Worm (Caenorhabditis elegans): ENCODE data around the gene Y38H6C.8.

Y38H6C.8 gene

ce11 chrV:20527493-20527892 is 13.7 kb downstream of the Y38H6C.8 start, which contains the start of gene Y38H6C.13:
Gene Y38H6C.13, plus strand, starts transcription at chrV:20527793.
- TF ChIP-seq ama-1 (optimal IDR thresholded peaks at IDR 0.05) = no peak
- no peak for TF ChIP-seq tbx-11 (GFP tag; IDR thresholded peaks at IDR 0.05)

DNA sequence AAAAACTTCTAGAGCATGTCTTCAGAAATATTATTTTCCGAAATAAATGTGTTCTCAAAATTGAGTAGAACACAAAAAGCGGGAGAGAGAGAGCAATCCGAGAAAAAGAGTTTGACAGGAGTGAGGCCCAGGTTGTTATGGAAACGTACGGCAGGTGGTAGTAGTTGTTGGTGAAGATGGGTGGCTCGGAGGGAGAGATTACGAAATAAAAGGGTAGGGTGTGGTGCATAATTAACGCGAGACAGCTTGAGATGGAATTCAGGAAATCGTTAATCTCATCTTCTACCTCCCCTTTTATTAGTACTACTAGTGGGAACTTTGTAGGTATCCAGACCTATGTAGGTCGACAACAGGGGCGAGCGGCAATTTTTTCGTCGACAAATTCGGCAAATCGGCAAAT is 20.3 kb downstream of the Y38H6C.8 start, which contains the start of gene famh-161:
TSS of gene famh-161 (minus strand) at position 101 of the 400 bp plus-strand sequence.
- no peak for TF ChIP-seq ets-7 (tag; optimal IDR thresholded peaks at IDR 0.05)
- no peak for TF ChIP-seq hmg-4 (GFP tag; optimal IDR thresholded peaks at IDR 0.05)
- TF ChIP-seq sea-1 (GFP tag; conservative IDR thresholded peaks at IDR 0.05) = no peak
- no peak for TF ChIP-seq F13C5.2 (tag; optimal IDR thresholded peaks at IDR 0.05)
- no peak for TF ChIP-seq scrt-1 (GFP tag; IDR thresholded peaks at IDR 0.05)
- TF ChIP-seq tbx-37 (GFP tag; conservative IDR thresholded peaks at IDR 0.05) = no peak
- TF ChIP-seq B0310.2 (tag; optimal IDR thresholded peaks at IDR 0.05) = no peak
- no peak for TF ChIP-seq hmbx-1 (tag; optimal IDR thresholded peaks at IDR 0.05)
- no peak for TF ChIP-seq ceh-13 (GFP tag; optimal IDR thresholded peaks at IDR 0.05)
- TF ChIP-seq hnd-1 (tag; optimal IDR thresholded peaks at IDR 0.05) = no peak

ce11 chrV:20536208-20536607 is 22.4 kb downstream of the Y38H6C.8 start, which contains the start of gene Y38H6C.15:
Gene Y38H6C.15, minus strand, starts transcription at chrV:20536308.
- no peak for TF ChIP-seq tra-4 (tag; optimal IDR thresholded peaks at IDR 0.05)
- TF ChIP-seq ets-7 (tag; optimal IDR thresholded peaks at IDR 0.05) = no peak
- TF ChIP-seq ceh-13 (GFP tag; optimal IDR thresholded peaks at IDR 0.05) = no peak
- no peak for TF ChIP-seq hnd-1 (tag; optimal IDR thresholded peaks at IDR 0.05)
- TF ChIP-seq ama-1 (optimal IDR thresholded peaks at IDR 0.05) = no peak
- TF ChIP-seq B0310.2 (tag; optimal IDR thresholded peaks at IDR 0.05) = no peak
- TF ChIP-seq sea-1 (GFP tag; conservative IDR thresholded peaks at IDR 0.05) = no peak
- TF ChIP-seq scrt-1 (GFP tag; IDR thresholded peaks at IDR 0.05) = no peak

DNA sequence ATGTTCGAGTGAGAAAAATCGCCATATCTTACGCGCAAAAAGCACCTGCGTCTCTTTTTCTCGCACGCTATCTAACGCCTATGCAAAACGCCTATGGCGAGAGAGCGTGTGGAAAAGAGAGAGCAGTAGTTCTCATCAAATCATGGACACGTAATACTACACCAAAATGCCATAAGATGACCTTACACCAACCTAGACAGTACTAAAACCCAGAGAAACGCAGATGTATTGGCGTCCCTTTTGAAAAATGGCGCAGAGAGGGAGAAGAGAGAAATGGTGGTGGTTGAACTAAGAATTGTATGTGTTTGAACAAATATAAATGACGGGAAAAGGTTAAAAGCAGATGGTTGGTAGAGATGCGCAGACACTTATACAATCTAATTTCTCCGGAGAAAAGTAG is 25.3 kb downstream of the Y38H6C.8 start, which contains the start of gene Y38H6C.16:
TSS of gene Y38H6C.16 (minus strand) at position 293 of the 400 bp plus-strand sequence.
- TF ChIP-seq ceh-36 (tag; optimal IDR thresholded peaks at IDR 0.05) (no peak), ets-7 (tag; optimal IDR thresholded peaks at IDR 0.05) (no peak), aly-1 (tag; optimal IDR thresholded peaks at IDR 0.05) (no peak), tbx-37 (GFP tag; conservative IDR thresholded peaks at IDR 0.05) (no peak), ceh-13 (GFP tag; optimal IDR thresholded peaks at IDR 0.05) (no peak), ama-1 (optimal IDR thresholded peaks at IDR 0.05) (no peak), B0310.2 (tag; optimal IDR thresholded peaks at IDR 0.05) (no peak), scrt-1 (GFP tag; IDR thresholded peaks at IDR 0.05) (no peak), hmbx-1 (tag; optimal IDR thresholded peaks at IDR 0.05) (no peak)

- TF ChIP-seq scrt-1 (GFP tag; IDR thresholded peaks at IDR 0.05) (no peak), ceh-13 (GFP tag; optimal IDR thresholded peaks at IDR 0.05) (no peak), pes-1 (GFP tag; IDR thresholded peaks at IDR 0.05) (no peak), sea-1 (GFP tag; conservative IDR thresholded peaks at IDR 0.05) (no peak), B0310.2 (tag; optimal IDR thresholded peaks at IDR 0.05) (no peak), tbx-11 (GFP tag; IDR thresholded peaks at IDR 0.05) (no peak), ceh-36 (tag; optimal IDR thresholded peaks at IDR 0.05) (no peak), ama-1 (optimal IDR thresholded peaks at IDR 0.05) (no peak), aly-1 (tag; optimal IDR thresholded peaks at IDR 0.05) (no peak), tbx-37 (GFP tag; conservative IDR thresholded peaks at IDR 0.05) (no peak), tra-4 (tag; optimal IDR thresholded peaks at IDR 0.05) (no peak), ets-7 (tag; optimal IDR thresholded peaks at IDR 0.05) (no peak), F13C5.2 (tag; optimal IDR thresholded peaks at IDR 0.05) (no peak), hnd-1 (tag; optimal IDR thresholded peaks at IDR 0.05) (no peak), hmbx-1 (tag; optimal IDR thresholded peaks at IDR 0.05) (no peak)
Measured at ce11 chrV:20544092-20544491, 30.3 kb downstream of the Y38H6C.8 start, which contains the start of gene slc-36.3. Gene slc-36.3, minus strand, starts transcription at chrV:20544192.

ce11 chrV:20544610-20545009 is 30.8 kb downstream of the Y38H6C.8 start:
- TF ChIP-seq tbx-11 (GFP tag; IDR thresholded peaks at IDR 0.05) (no peak), flt-1 (GFP tag; IDR thresholded peaks at IDR 0.05) (no peak), scrt-1 (GFP tag; IDR thresholded peaks at IDR 0.05) (no peak), ama-1 (optimal IDR thresholded peaks at IDR 0.05) (no peak), B0310.2 (tag; optimal IDR thresholded peaks at IDR 0.05) (no peak), hmbx-1 (tag; optimal IDR thresholded peaks at IDR 0.05) (no peak), F13C5.2 (tag; optimal IDR thresholded peaks at IDR 0.05) (no peak), hmg-4 (GFP tag; optimal IDR thresholded peaks at IDR 0.05) (no peak), aly-1 (tag; optimal IDR thresholded peaks at IDR 0.05) (no peak), pes-1 (GFP tag; IDR thresholded peaks at IDR 0.05) (no peak), ceh-36 (tag; optimal IDR thresholded peaks at IDR 0.05) (no peak), tra-4 (tag; optimal IDR thresholded peaks at IDR 0.05) (no peak), sea-1 (GFP tag; conservative IDR thresholded peaks at IDR 0.05) (no peak), ceh-13 (GFP tag; optimal IDR thresholded peaks at IDR 0.05) (no peak), ets-7 (tag; optimal IDR thresholded peaks at IDR 0.05) (no peak), tbx-37 (GFP tag; conservative IDR thresholded peaks at IDR 0.05) (no peak), hnd-1 (tag; optimal IDR thresholded peaks at IDR 0.05) (no peak)

DNA sequence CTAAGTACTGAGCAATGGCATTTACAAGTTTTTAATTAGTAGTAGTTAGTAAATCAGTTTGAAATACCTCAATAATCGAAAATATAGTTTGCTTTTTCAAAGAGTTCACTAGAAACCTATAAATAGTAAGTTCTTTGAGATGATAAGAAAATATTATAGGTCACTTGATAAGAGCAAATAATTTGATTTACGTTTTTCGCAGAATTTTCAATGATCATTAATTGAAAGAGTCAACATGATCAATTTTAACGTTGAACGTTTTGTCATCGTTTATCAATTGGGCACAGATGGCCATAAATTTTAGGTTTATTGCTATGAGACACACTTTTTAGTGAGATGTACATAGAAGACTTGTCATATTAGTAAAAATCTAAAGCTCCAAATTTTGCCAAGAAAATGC is 32.0 kb downstream of the Y38H6C.8 start:
- TF ChIP-seq hnd-1 (tag; optimal IDR thresholded peaks at IDR 0.05) (no peak), tra-4 (tag; optimal IDR thresholded peaks at IDR 0.05) (no peak), ceh-36 (tag; optimal IDR thresholded peaks at IDR 0.05) (no peak), aly-1 (tag; optimal IDR thresholded peaks at IDR 0.05) (no peak), hmbx-1 (tag; optimal IDR thresholded peaks at IDR 0.05) (no peak), scrt-1 (GFP tag; IDR thresholded peaks at IDR 0.05) (no peak), tbx-11 (GFP tag; IDR thresholded peaks at IDR 0.05) (no peak), tbx-37 (GFP tag; conservative IDR thresholded peaks at IDR 0.05) (no peak), ama-1 (optimal IDR thresholded peaks at IDR 0.05) (no peak), F13C5.2 (tag; optimal IDR thresholded peaks at IDR 0.05) (no peak), ets-7 (tag; optimal IDR thresholded peaks at IDR 0.05) (no peak), flt-1 (GFP tag; IDR thresholded peaks at IDR 0.05) (no peak), hmg-4 (GFP tag; optimal IDR thresholded peaks at IDR 0.05) (no peak)

DNA sequence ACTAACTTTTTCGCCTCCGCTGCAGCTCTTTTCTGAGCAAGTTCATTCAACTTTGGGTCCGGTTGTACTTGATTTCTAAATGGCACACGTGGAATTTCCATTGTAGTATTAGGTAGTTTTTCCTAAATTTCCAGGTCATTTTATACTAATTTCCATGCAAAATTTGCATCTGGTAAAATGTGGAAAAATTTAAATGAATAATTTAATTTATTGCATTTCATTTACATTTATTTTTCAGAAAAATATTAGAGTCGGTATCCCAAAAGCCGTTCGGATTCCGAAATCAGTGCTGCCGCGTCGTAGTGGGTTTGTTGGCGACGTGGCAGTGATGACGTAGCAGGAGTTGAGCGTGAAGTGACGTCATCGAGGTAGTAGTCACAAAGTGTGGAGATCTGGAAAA is 33.3 kb downstream of the Y38H6C.8 start, which contains the start of gene Y38H6C.18:
TSS of gene Y38H6C.18 (minus strand) at position 101 of the 400 bp plus-strand sequence.
- TF ChIP-seq hnd-1 (tag; optimal IDR thresholded peaks at IDR 0.05) (no peak), aly-1 (tag; optimal IDR thresholded peaks at IDR 0.05) (no peak), hmbx-1 (tag; optimal IDR thresholded peaks at IDR 0.05) (no peak), hmg-4 (GFP tag; optimal IDR thresholded peaks at IDR 0.05) (no peak), ceh-13 (GFP tag; optimal IDR thresholded peaks at IDR 0.05) (no peak), sea-1 (GFP tag; conservative IDR thresholded peaks at IDR 0.05) (no peak), tbx-37 (GFP tag; conservative IDR thresholded peaks at IDR 0.05) (no peak), B0310.2 (tag; optimal IDR thresholded peaks at IDR 0.05) (no peak), flt-1 (GFP tag; IDR thresholded peaks at IDR 0.05) (no peak), scrt-1 (GFP tag; IDR thresholded peaks at IDR 0.05) (no peak), ama-1 (optimal IDR thresholded peaks at IDR 0.05) (no peak), tra-4 (tag; optimal IDR thresholded peaks at IDR 0.05) (no peak), ets-7 (tag; optimal IDR thresholded peaks at IDR 0.05) (no peak), F13C5.2 (tag; optimal IDR thresholded peaks at IDR 0.05) (no peak), tbx-11 (GFP tag; IDR thresholded peaks at IDR 0.05) (no peak), pes-1 (GFP tag; IDR thresholded peaks at IDR 0.05) (no peak)

All from whole organism, early embryonic.